Worm (Caenorhabditis elegans) whole organism, L1 larva: ENCODE measurements around the gene Y73F8A.14.
"Not testable (repeated sequence)": the region's sequence is repeated elsewhere in the genome, so short reads cannot be mapped to it uniquely, and the experiment has no call there.

ENCODE experiments used
- C16A3.4 ChIP-seq: fragments of 150-350 bp; optimal IDR thresholded peaks from 2 replicates; lab custom pipeline; 2014; ENCODE audit warnings: missing biosample characterization, missing genetic modification characterization
- F16B12.6 ChIP-seq: fragments of 150-350 bp; optimal IDR thresholded peaks from 2 replicates; lab custom pipeline; 2014; ENCODE audit warnings: missing biosample characterization, missing genetic modification characterization
- blmp-1 ChIP-seq: fragments of 150-350 bp; optimal IDR thresholded peaks from 2 replicates; lab custom pipeline; 2014; ENCODE audit warnings: missing biosample characterization, missing genetic modification characterization
- ceh-88 ChIP-seq: fragments of 200-800 bp; sonication (Bioruptor generic); IDR thresholded peaks from 2 replicates; pipeline ENCODE4 v1.3.6; 2022; ENCODE audit warnings: missing genetic modification characterization, missing compliant biosample characterization
- ces-1 ChIP-seq: fragments of 150-350 bp; optimal IDR thresholded peaks from 2 replicates; lab custom pipeline; 2014; ENCODE audit warnings: missing biosample characterization, missing genetic modification reagents, missing genetic modification characterization
- efl-1 ChIP-seq, 4 experiments: fragments of 150-350 bp; optimal IDR thresholded peaks in 3 of 4; peaks in 1 of 4; 1 replicate in 1 of 4; 2 replicates in 3 of 4; lab custom pipeline; 2014; ENCODE audit warnings: missing biosample characterization in 2 of 4, missing genetic modification characterization in 2 of 4, missing genetic modification reagents in 2 of 4
- efl-3 ChIP-seq: fragments of 200-800 bp; sonication (Bioruptor generic); optimal IDR thresholded peaks from 2 replicates; lab custom pipeline; 2018; ENCODE audit warnings: mild to moderate bottlenecking, missing genetic modification characterization, missing compliant biosample characterization
- fkh-4 ChIP-seq: sonication (generic microtip); optimal IDR thresholded peaks from 2 replicates; lab custom pipeline; 2016; ENCODE audit warnings: missing compliant biosample characterization, missing genetic modification characterization, borderline replicate concordance
- grh-1 ChIP-seq: fragments of 200-800 bp; sonication (Bioruptor generic); IDR thresholded peaks from 2 replicates; pipeline ENCODE4 v1.3.6; 2022; ENCODE audit warnings: missing genetic modification reagents, missing genetic modification characterization, missing compliant biosample characterization
- isw-1 ChIP-seq: fragments of 200-800 bp; sonication (Bioruptor generic); IDR thresholded peaks from 2 replicates; pipeline ENCODE4 v1.3.6; 2022; ENCODE audit warnings: missing genetic modification characterization, missing compliant biosample characterization
- lin-13 ChIP-seq: fragments of 150-350 bp; optimal IDR thresholded peaks from 2 replicates; lab custom pipeline; 2014; ENCODE audit warnings: missing biosample characterization, missing genetic modification reagents, missing genetic modification characterization
- lin-14 ChIP-seq: fragments of 200-800 bp; sonication (Bioruptor generic); optimal IDR thresholded peaks from 2 replicates; lab custom pipeline; 2018; ENCODE audit warnings: mild to moderate bottlenecking, missing genetic modification characterization, moderate library complexity, missing compliant biosample characterization
- lin-15B ChIP-seq: fragments of 150-350 bp; sonication (generic microtip); optimal IDR thresholded peaks from 3 replicates; lab custom pipeline; 2014; ENCODE audit warnings: missing biosample characterization, missing genetic modification characterization
- lin-35 ChIP-seq, 2 experiments: fragments of 150-350 bp; optimal IDR thresholded peaks; 2 replicates each; lab custom pipeline; 2014; ENCODE audit warnings: missing biosample characterization in 2 of 2, missing genetic modification characterization in 2 of 2, missing genetic modification reagents in 2 of 2
- lin-39 ChIP-seq: fragments of 150-350 bp; optimal IDR thresholded peaks from 2 replicates; lab custom pipeline; 2014; ENCODE audit warnings: missing biosample characterization, missing genetic modification reagents, missing genetic modification characterization
- lir-3 ChIP-seq: sonication (generic microtip); optimal IDR thresholded peaks from 2 replicates; lab custom pipeline; 2016; ENCODE audit warnings: mild to moderate bottlenecking, missing genetic modification characterization, moderate library complexity, missing compliant biosample characterization; ENCODE audit not compliant: poor library complexity
- mab-9 ChIP-seq: fragments of 200-800 bp; sonication (Bioruptor generic); IDR thresholded peaks from 2 replicates; pipeline ENCODE4 v1.3.6; 2022; ENCODE audit warnings: missing genetic modification reagents, missing genetic modification characterization, missing compliant biosample characterization
- mef-2 ChIP-seq: fragments of 150-350 bp; optimal IDR thresholded peaks from 2 replicates; lab custom pipeline; 2014; ENCODE audit warnings: missing biosample characterization, missing genetic modification characterization
- nhr-237 ChIP-seq: fragments of 150-350 bp; optimal IDR thresholded peaks from 2 replicates; lab custom pipeline; 2014; ENCODE audit warnings: missing biosample characterization, missing genetic modification characterization
- nhr-47 ChIP-seq: sonication (generic microtip); optimal IDR thresholded peaks from 2 replicates; lab custom pipeline; 2016; ENCODE audit warnings: mild to moderate bottlenecking, missing genetic modification characterization, moderate library complexity, missing compliant biosample characterization
- nhr-71 ChIP-seq: sonication (generic microtip); optimal IDR thresholded peaks from 2 replicates; lab custom pipeline; 2016; ENCODE audit warnings: mild to moderate bottlenecking, missing genetic modification characterization, moderate library complexity, missing compliant biosample characterization
- nhr-76 ChIP-seq: sonication (generic microtip); optimal IDR thresholded peaks from 2 replicates; lab custom pipeline; 2017; ENCODE audit warnings: missing biosample characterization, missing genetic modification characterization
- nhr-84 ChIP-seq: sonication (generic microtip); optimal IDR thresholded peaks from 2 replicates; lab custom pipeline; 2017; ENCODE audit warnings: missing biosample characterization, missing genetic modification characterization
- nhr-85 ChIP-seq: sonication (generic microtip); peaks from one replicate; lab custom pipeline; 2016; ENCODE audit warnings: missing genetic modification characterization, inconsistent platforms, missing compliant biosample characterization
- nhr-90 ChIP-seq: sonication (generic microtip); optimal IDR thresholded peaks from 2 replicates; lab custom pipeline; 2016; ENCODE audit warnings: mild to moderate bottlenecking, missing genetic modification characterization, missing compliant biosample characterization; ENCODE audit not compliant: poor library complexity
- sox-4 ChIP-seq: sonication (generic microtip); optimal IDR thresholded peaks from 2 replicates; lab custom pipeline; 2016; ENCODE audit warnings: missing genetic modification characterization, missing compliant biosample characterization
- sup-37 ChIP-seq: fragments of 200-800 bp; sonication (Bioruptor generic); optimal IDR thresholded peaks from 2 replicates; lab custom pipeline; 2018; ENCODE audit warnings: mild to moderate bottlenecking, missing genetic modification characterization, missing compliant biosample characterization
- swsn-7 ChIP-seq: sonication (generic microtip); optimal IDR thresholded peaks from 2 replicates; lab custom pipeline; 2016; ENCODE audit warnings: missing genetic modification characterization, missing compliant biosample characterization
- tbx-2 ChIP-seq: sonication (generic microtip); optimal IDR thresholded peaks from 2 replicates; lab custom pipeline; 2016; ENCODE audit warnings: missing genetic modification characterization, missing compliant biosample characterization
- tlp-1 ChIP-seq: fragments of 150-350 bp; optimal IDR thresholded peaks from 2 replicates; lab custom pipeline; 2014; ENCODE audit warnings: missing biosample characterization, missing genetic modification characterization
- unc-130 ChIP-seq: fragments of 150-350 bp; optimal IDR thresholded peaks from 2 replicates; lab custom pipeline; 2017; ENCODE audit warnings: missing biosample characterization, missing genetic modification characterization, inconsistent platforms
- unc-30 ChIP-seq: sonication (generic microtip); optimal IDR thresholded peaks from 2 replicates; lab custom pipeline; 2017; ENCODE audit warnings: missing biosample characterization, missing genetic modification characterization
- unc-62 ChIP-seq: fragments of 150-350 bp; optimal IDR thresholded peaks from 2 replicates; lab custom pipeline; 2014; ENCODE audit warnings: missing biosample characterization, missing genetic modification reagents, missing genetic modification characterization
- unc-86 ChIP-seq: sonication (generic microtip); optimal IDR thresholded peaks from 2 replicates; lab custom pipeline; 2016; ENCODE audit warnings: missing genetic modification characterization, missing compliant biosample characterization
- ztf-11 ChIP-seq, 2 experiments: sonication (generic microtip); optimal IDR thresholded peaks; 2 replicates each; lab custom pipeline; 2016 to 2017; ENCODE audit warnings: missing genetic modification characterization in 2 of 2, missing biosample characterization in 1 of 2, missing compliant biosample characterization in 1 of 2
- ztf-4 ChIP-seq: fragments of 150-350 bp; optimal IDR thresholded peaks from 2 replicates; lab custom pipeline; 2014; ENCODE audit warnings: missing biosample characterization, missing genetic modification characterization

Gene Y73F8A.14

DNA sequence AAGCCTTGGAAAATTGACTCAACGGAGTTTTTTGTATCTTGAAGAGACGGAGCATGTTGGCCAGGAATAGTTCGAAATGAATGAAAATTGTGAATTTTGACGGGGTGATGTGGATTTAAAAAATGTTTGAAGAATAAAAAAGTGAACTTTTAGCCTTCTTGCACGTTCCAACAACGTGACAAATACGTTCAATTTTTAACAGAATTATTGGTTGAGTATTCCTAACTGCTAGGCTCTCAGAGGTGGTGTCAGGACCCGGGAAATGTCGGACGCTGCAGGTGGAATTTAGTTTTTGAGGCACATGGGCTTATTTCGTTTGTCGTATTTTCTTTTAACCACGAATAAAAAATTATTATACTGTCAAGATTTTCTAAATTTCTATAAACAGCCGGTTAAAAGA, at the start of gene Y73F8A.14:
TSS of gene Y73F8A.14 (minus strand) at position 101 of the 400 bp plus-strand sequence.
- not testable (repeated sequence) for TF ChIP-seq tbx-2 (tag; lab: Kevin White, UChicago); lin-15B (tag; lab: Kevin White, UChicago); lin-35 (GFP tag; optimal IDR thresholded peaks at IDR 0.05; lab: Kevin White, UChicago)

DNA sequence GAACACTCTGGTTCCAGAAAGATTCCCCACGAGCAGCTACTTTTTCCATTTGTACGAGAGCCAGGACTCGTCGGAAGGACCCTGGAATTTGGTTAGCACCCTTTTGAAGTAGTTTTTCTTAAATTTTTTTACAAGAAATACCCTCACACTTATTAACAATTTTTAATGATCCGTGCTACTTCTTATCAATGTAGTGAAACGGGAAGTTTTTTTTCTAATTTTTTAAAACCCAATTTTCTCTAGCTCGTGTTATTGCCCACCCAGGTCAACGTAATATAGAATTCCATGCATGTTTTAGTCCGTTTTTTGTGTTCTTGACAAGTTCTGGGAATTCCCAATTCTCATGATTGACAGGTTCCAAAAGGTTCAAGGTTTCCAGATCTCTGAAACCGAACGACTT, 43.0 kb upstream of the Y73F8A.14 start:
- TF ChIP-seq unc-62 (GFP tag; lab: Kevin White, UChicago) (no peak), nhr-85 (peak; percentile 44), unc-86 (tag; lab: Kevin White, UChicago) (peak; percentile 13)

DNA sequence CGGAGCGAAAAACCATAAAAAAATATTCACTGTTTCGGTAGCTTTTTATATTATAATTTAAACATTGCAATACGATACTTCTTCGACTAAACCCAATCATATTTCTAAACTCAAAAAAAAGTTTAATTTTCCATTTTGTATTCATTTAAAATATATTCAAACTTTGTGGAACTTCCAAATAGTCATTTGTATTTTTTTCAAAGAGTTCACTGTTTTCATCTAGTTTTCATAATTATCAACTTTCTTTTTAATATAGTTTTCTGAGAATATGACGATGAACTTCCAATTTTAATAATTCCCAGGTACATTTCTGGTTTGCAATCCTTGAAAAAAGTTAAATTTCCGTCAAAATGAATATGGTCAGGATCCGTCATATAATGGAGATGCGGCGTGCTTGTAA, 42.4 kb upstream of the Y73F8A.14 start, which contains the start of gene cpna-4:
TSS of gene cpna-4 (plus strand) at position 301 of the 400 bp plus-strand sequence.
- TF ChIP-seq swsn-7 (tag; lab: Kevin White, UChicago) (no peak), efl-1 (optimal IDR thresholded peaks at IDR 0.05; lab: Kevin White, UChicago) (no peak), efl-1 (GFP tag; optimal IDR thresholded peaks at IDR 0.05 in 1 of 2; lab: Kevin White, UChicago) (peak in 1 of 2 experiments; percentile 24)

DNA sequence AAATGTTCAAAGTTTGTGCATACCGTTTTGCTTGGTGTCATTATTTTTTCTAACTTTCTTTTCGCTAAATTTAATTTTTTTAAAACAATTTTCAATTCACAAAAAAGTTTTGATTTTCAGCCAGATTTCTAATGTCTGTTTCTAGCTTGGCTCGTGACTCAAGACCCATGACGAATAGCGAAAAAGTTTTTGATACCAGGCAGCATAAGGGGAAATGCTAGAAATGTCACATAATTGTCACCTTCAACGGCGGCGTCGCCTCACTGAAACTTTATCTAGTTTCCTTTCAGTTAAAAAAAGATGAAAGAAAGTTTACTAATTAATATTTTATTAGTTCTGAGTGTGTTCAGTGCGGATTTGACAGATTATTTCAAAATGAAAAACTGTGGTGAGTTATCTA, 17.9 kb upstream of the Y73F8A.14 start, which contains the start of gene irld-59:
TSS of gene irld-59 (plus strand) at position 301 of the 400 bp plus-strand sequence.
- TF ChIP-seq fkh-4 (no peak), lir-3 (tag; lab: Kevin White, UChicago) (no peak), isw-1 (GFP tag; lab: Robert Waterston, UW) (no peak), mef-2 (tag; lab: Kevin White, UChicago) (no peak), ztf-4 (no peak)

DNA sequence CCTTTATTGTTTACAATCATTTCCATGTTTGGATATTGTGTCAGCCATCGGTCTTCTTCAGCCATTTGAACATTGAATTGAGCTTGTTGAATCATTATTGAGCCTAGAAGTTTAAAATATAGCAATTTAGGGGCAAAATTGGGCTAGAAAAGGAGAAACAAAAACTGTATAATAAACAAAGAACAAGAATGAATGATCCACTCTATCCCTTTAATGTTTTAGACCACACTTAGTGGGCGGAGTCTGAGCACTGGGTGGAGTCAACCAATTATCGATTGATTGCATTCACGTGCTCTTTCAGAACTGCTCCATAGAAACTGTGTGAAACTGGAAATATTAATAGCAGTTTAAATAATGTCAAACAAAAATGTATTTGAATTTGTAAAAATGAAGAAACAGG, 9.2 kb upstream of the Y73F8A.14 start, which contains the start of gene tbx-40:
TSS of gene tbx-40 (minus strand) at position 101 of the 400 bp plus-strand sequence.
- TF ChIP-seq nhr-47 (tag; lab: Kevin White, UChicago) (no peak), lin-13 (GFP tag; lab: Kevin White, UChicago) (no peak), lin-14 (no peak), sox-4 (tag; lab: Kevin White, UChicago) (no peak), nhr-76 (tag; lab: Kevin White, UChicago) (no peak), mab-9 (GFP tag; lab: Robert Waterston, UW) (no peak), ztf-11 (tag; optimal IDR thresholded peaks at IDR 0.05; lab: Kevin White, UChicago) (no peak), nhr-237 (tag; lab: Kevin White, UChicago) (no peak), sup-37 (no peak), tlp-1 (tag; lab: Kevin White, UChicago) (no peak), F16B12.6 (no peak)

DNA sequence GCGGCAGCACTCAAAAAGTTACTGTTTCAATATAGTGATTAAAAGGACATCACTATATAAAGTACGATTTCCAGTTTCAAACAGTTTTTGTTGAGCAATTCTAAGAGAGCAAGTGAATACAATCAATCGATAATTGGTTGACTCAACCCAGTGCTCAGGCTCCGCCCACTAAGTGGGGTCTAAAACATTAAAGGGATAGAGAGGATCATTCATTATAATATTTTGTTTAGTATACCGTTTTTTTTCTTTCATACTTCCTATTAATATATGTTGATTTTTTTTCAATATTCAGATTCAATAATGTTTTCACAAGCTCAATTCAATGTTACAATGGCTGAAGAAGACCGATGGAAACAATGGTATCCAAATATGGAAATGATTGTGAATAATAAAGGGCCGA, 4.7 kb upstream of the Y73F8A.14 start, which contains the start of gene tbx-39:
TSS of gene tbx-39 (plus strand) at position 301 of the 400 bp plus-strand sequence.
- TF ChIP-seq grh-1 (GFP tag; lab: Robert Waterston, UW) (no peak), unc-30 (tag; lab: Kevin White, UChicago) (no peak), swsn-7 (tag; lab: Kevin White, UChicago) (no peak), mef-2 (tag; lab: Kevin White, UChicago) (no peak), unc-130 (tag; lab: Kevin White, UChicago) (no peak), lin-39 (tag; lab: Kevin White, UChicago) (no peak), nhr-85 (no peak), blmp-1 (tag; lab: Kevin White, UChicago) (no peak), C16A3.4 (tag; lab: Kevin White, UChicago) (no peak), ceh-88 (GFP tag; lab: Robert Waterston, UW) (no peak), nhr-84 (tag; lab: Kevin White, UChicago) (no peak), unc-62 (GFP tag; lab: Kevin White, UChicago) (no peak), nhr-90 (tag; lab: Kevin White, UChicago) (no peak), ces-1 (GFP tag; lab: Kevin White, UChicago) (no peak), isw-1 (GFP tag; lab: Robert Waterston, UW) (no peak), sox-4 (tag; lab: Kevin White, UChicago) (no peak), nhr-71 (tag; lab: Kevin White, UChicago) (no peak), efl-3 (GFP tag; lab: Kevin White, UChicago) (no peak)
